Worm (Caenorhabditis elegans): ENCODE data around the gene szy-4.

- TF ChIP-seq ztf-4 (tag; optimal IDR thresholded peaks at IDR 0.05) (no peak), mdl-1 (tag; optimal IDR thresholded peaks at IDR 0.05) (no peak), unc-62 (GFP tag; optimal IDR thresholded peaks at IDR 0.05) (no peak), zag-1 (tag; optimal IDR thresholded peaks at IDR 0.05) (no peak), R02D3.7 (tag; optimal IDR thresholded peaks at IDR 0.05) (no peak), peb-1 (tag; optimal IDR thresholded peaks at IDR 0.05) (no peak), nhr-77 (tag; optimal IDR thresholded peaks at IDR 0.05) (no peak), lsy-2 (tag; optimal IDR thresholded peaks at IDR 0.05) (no peak), aly-2 (tag; optimal IDR thresholded peaks at IDR 0.05) (no peak), ztf-11 (tag; optimal IDR thresholded peaks at IDR 0.05) (no peak), unc-39 (tag; optimal IDR thresholded peaks at IDR 0.05) (no peak), nhr-12 (tag; optimal IDR thresholded peaks at IDR 0.05) (no peak)
Measured at ce11 chrII:6248029-6248428, 49.5 kb downstream of the szy-4 start.
